Worm (Caenorhabditis elegans) whole organism, L1 larva: ENCODE results near the gene C54D10.4.

ENCODE experiments used
- Y116A8C.19 ChIP-seq: sonication (generic microtip); optimal IDR thresholded peaks from 2 replicates; lab custom pipeline; 2016; ENCODE audit warnings: missing compliant biosample characterization, missing genetic modification characterization, borderline replicate concordance
- aly-2 ChIP-seq: fragments of 150-350 bp; optimal IDR thresholded peaks from 2 replicates; lab custom pipeline; 2014; ENCODE audit warnings: missing biosample characterization, missing genetic modification characterization
- ama-1 ChIP-seq: fragments of 150-350 bp; optimal IDR thresholded peaks from 2 replicates; lab custom pipeline; 2014
- blmp-1 ChIP-seq: fragments of 150-350 bp; optimal IDR thresholded peaks from 2 replicates; lab custom pipeline; 2014; ENCODE audit warnings: missing biosample characterization, missing genetic modification characterization
- ceh-8 ChIP-seq: fragments of 200-800 bp; sonication (Bioruptor generic); optimal IDR thresholded peaks from 2 replicates; lab custom pipeline; 2018; ENCODE audit warnings: mild to moderate bottlenecking, missing genetic modification characterization, moderate library complexity, missing compliant biosample characterization
- ceh-82 ChIP-seq, 3 experiments: fragments of 150-350 bp in 1 of 3; sonication (generic microtip) in 2 of 3; optimal IDR thresholded peaks; 2 replicates each; lab custom pipeline; 2014 to 2017; ENCODE audit warnings: missing biosample characterization in 3 of 3, missing genetic modification characterization in 3 of 3
- ceh-88 ChIP-seq: fragments of 200-800 bp; sonication (Bioruptor generic); IDR thresholded peaks from 2 replicates; pipeline ENCODE4 v1.3.6; 2022; ENCODE audit warnings: missing genetic modification characterization, missing compliant biosample characterization
- efl-1 ChIP-seq, 4 experiments: fragments of 150-350 bp; optimal IDR thresholded peaks in 3 of 4; peaks in 1 of 4; 1 replicate in 1 of 4; 2 replicates in 3 of 4; lab custom pipeline; 2014; ENCODE audit warnings: missing biosample characterization in 2 of 4, missing genetic modification characterization in 2 of 4, missing genetic modification reagents in 2 of 4
- egl-27 ChIP-seq, 2 experiments: fragments of 150-350 bp in 1 of 2; sonication (generic microtip); optimal IDR thresholded peaks; 3 replicates each; lab custom pipeline; 2017 to 2018; ENCODE audit warnings: missing biosample characterization in 2 of 2, missing genetic modification characterization in 2 of 2, missing genetic modification reagents in 2 of 2
- ets-5 ChIP-seq: fragments of 200-800 bp; sonication (Bioruptor generic); IDR thresholded peaks from 2 replicates; pipeline ENCODE4 v1.3.6; 2022; ENCODE audit warnings: missing genetic modification characterization, missing compliant biosample characterization
- fkh-4 ChIP-seq: sonication (generic microtip); optimal IDR thresholded peaks from 2 replicates; lab custom pipeline; 2016; ENCODE audit warnings: missing compliant biosample characterization, missing genetic modification characterization, borderline replicate concordance
- fos-1 ChIP-seq: fragments of 150-350 bp; optimal IDR thresholded peaks from 2 replicates; lab custom pipeline; 2014; ENCODE audit warnings: missing biosample characterization, missing genetic modification characterization
- irx-1 ChIP-seq: sonication (generic microtip); optimal IDR thresholded peaks from 2 replicates; lab custom pipeline; 2016; ENCODE audit warnings: missing genetic modification characterization, missing compliant biosample characterization
- isw-1 ChIP-seq: fragments of 200-800 bp; sonication (Bioruptor generic); IDR thresholded peaks from 2 replicates; pipeline ENCODE4 v1.3.6; 2022; ENCODE audit warnings: missing genetic modification characterization, missing compliant biosample characterization
- jun-1 ChIP-seq: fragments of 150-350 bp; optimal IDR thresholded peaks from 2 replicates; lab custom pipeline; 2014; ENCODE audit warnings: missing biosample characterization, missing genetic modification reagents, missing genetic modification characterization
- lin-14 ChIP-seq: fragments of 200-800 bp; sonication (Bioruptor generic); optimal IDR thresholded peaks from 2 replicates; lab custom pipeline; 2018; ENCODE audit warnings: mild to moderate bottlenecking, missing genetic modification characterization, moderate library complexity, missing compliant biosample characterization
- lin-35 ChIP-seq, 2 experiments: fragments of 150-350 bp; optimal IDR thresholded peaks; 2 replicates each; lab custom pipeline; 2014; ENCODE audit warnings: missing biosample characterization in 2 of 2, missing genetic modification characterization in 2 of 2, missing genetic modification reagents in 2 of 2
- mab-9 ChIP-seq: fragments of 200-800 bp; sonication (Bioruptor generic); IDR thresholded peaks from 2 replicates; pipeline ENCODE4 v1.3.6; 2022; ENCODE audit warnings: missing genetic modification reagents, missing genetic modification characterization, missing compliant biosample characterization
- mdl-1 ChIP-seq, 2 experiments: fragments of 150-350 bp; optimal IDR thresholded peaks; 2 replicates each; lab custom pipeline; 2014 to 2017; ENCODE audit warnings: missing biosample characterization in 2 of 2, missing genetic modification characterization in 2 of 2, inconsistent platforms in 1 of 2
- nhr-11 ChIP-seq: fragments of 150-350 bp; optimal IDR thresholded peaks from 2 replicates; lab custom pipeline; 2014; ENCODE audit warnings: missing biosample characterization, missing genetic modification characterization
- nhr-71 ChIP-seq: sonication (generic microtip); optimal IDR thresholded peaks from 2 replicates; lab custom pipeline; 2016; ENCODE audit warnings: mild to moderate bottlenecking, missing genetic modification characterization, moderate library complexity, missing compliant biosample characterization
- nhr-76 ChIP-seq: sonication (generic microtip); optimal IDR thresholded peaks from 2 replicates; lab custom pipeline; 2017; ENCODE audit warnings: missing biosample characterization, missing genetic modification characterization
- nhr-84 ChIP-seq: sonication (generic microtip); optimal IDR thresholded peaks from 2 replicates; lab custom pipeline; 2017; ENCODE audit warnings: missing biosample characterization, missing genetic modification characterization
- nhr-85 ChIP-seq: sonication (generic microtip); peaks from one replicate; lab custom pipeline; 2016; ENCODE audit warnings: missing genetic modification characterization, inconsistent platforms, missing compliant biosample characterization
- pax-3 ChIP-seq: fragments of 200-800 bp; sonication (Bioruptor generic); optimal IDR thresholded peaks from 2 replicates; lab custom pipeline; 2018; ENCODE audit warnings: mild to moderate bottlenecking, missing genetic modification characterization, moderate library complexity, missing compliant biosample characterization
- pqm-1 ChIP-seq: sonication (generic microtip); optimal IDR thresholded peaks from 3 replicates; lab custom pipeline; 2017; ENCODE audit warnings: missing biosample characterization, missing genetic modification characterization
- sox-4 ChIP-seq: sonication (generic microtip); optimal IDR thresholded peaks from 2 replicates; lab custom pipeline; 2016; ENCODE audit warnings: missing genetic modification characterization, missing compliant biosample characterization
- sptf-1 ChIP-seq: fragments of 150-350 bp; optimal IDR thresholded peaks from 2 replicates; lab custom pipeline; 2014; ENCODE audit warnings: missing biosample characterization, missing genetic modification characterization
- sup-37 ChIP-seq: fragments of 200-800 bp; sonication (Bioruptor generic); optimal IDR thresholded peaks from 2 replicates; lab custom pipeline; 2018; ENCODE audit warnings: mild to moderate bottlenecking, missing genetic modification characterization, missing compliant biosample characterization
- swsn-7 ChIP-seq: sonication (generic microtip); optimal IDR thresholded peaks from 2 replicates; lab custom pipeline; 2016; ENCODE audit warnings: missing genetic modification characterization, missing compliant biosample characterization
- unc-130 ChIP-seq: fragments of 150-350 bp; optimal IDR thresholded peaks from 2 replicates; lab custom pipeline; 2017; ENCODE audit warnings: missing biosample characterization, missing genetic modification characterization, inconsistent platforms
- unc-86 ChIP-seq: sonication (generic microtip); optimal IDR thresholded peaks from 2 replicates; lab custom pipeline; 2016; ENCODE audit warnings: missing genetic modification characterization, missing compliant biosample characterization
- unc-98 ChIP-seq: fragments of 200-800 bp; sonication (Bioruptor generic); IDR thresholded peaks from 2 replicates; pipeline ENCODE4 v1.3.6; 2022; ENCODE audit warnings: missing genetic modification characterization, missing compliant biosample characterization
- vab-15 ChIP-seq: sonication (generic microtip); optimal IDR thresholded peaks from 2 replicates; lab custom pipeline; 2017; ENCODE audit warnings: missing genotype, mild to moderate bottlenecking, missing genetic modification characterization, missing compliant biosample characterization
- xbp-1 ChIP-seq: sonication (generic microtip); optimal IDR thresholded peaks from 2 replicates; lab custom pipeline; 2016; ENCODE audit warnings: missing genetic modification characterization, missing compliant biosample characterization
- ztf-4 ChIP-seq: fragments of 150-350 bp; optimal IDR thresholded peaks from 2 replicates; lab custom pipeline; 2014; ENCODE audit warnings: missing biosample characterization, missing genetic modification characterization

Gene C54D10.4

DNA sequence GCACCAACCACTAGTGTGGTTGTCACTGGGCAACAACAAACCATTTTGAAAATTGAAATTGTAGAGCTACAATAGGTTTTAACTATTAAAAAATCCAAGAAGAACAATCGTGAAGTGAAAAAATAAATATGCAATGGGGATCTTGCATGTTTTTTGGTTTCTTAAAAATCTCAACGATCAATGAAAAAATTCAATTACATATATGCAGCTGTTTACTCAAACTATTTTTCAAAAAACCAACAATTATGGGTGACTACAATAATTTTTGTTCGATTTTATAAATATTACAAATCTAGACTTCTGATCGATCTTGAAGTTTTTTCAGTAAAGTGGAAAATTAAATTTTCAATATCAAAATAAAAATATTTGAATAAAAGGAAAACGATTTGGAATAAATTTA lies 12.2 kb downstream of the C54D10.4 start, which contains the start of gene cdr-4:
Gene cdr-4, minus strand, starts transcription at position 101 of the 400 bp plus-strand sequence.
- TF ChIP-seq blmp-1 (tag; lab: Kevin White, UChicago) (no peak), nhr-71 (tag; lab: Kevin White, UChicago) (no peak), nhr-11 (tag; lab: Kevin White, UChicago) (no peak), Y116A8C.19 (tag; lab: Kevin White, UChicago) (no peak), ceh-8 (no peak), swsn-7 (no peak), lin-35 (GFP tag; optimal IDR thresholded peaks at IDR 0.05; lab: Kevin White, UChicago) (no peak)

DNA sequence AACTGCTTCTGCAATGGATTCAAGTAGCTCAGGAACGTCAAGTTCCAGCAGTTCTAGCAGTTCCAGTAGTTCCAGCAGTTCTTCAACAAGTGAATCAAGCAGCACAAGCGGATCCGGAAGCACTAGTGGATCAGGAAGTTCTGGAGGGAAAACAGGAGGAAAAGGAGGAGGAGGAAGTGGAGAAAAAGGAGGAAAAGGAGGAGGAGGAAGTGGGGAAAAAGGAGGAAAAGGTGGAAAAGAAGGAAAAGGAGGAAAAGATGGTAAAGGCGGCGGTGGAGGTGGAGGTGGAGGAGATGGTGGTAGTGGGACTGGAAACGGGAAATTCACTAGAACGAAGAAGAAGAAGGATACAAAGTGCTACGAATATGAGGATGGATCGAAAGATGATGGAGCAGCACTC lies 14.2 kb downstream of the C54D10.4 start:
- no peak for TF ChIP-seq aly-2
- TF ChIP-seq nhr-76 = no peak
- no peak for TF ChIP-seq unc-98 (GFP tag; lab: Robert Waterston, UW)
- no peak for TF ChIP-seq lin-14
- TF ChIP-seq jun-1 = no peak

- TF ChIP-seq xbp-1 (tag; lab: Kevin White, UChicago) (no peak), mab-9 (GFP tag; lab: Robert Waterston, UW) (no peak), sup-37 (GFP tag; lab: Kevin White, UChicago) (no peak), ztf-4 (tag; lab: Kevin White, UChicago) (no peak), pqm-1 (no peak), unc-130 (tag; lab: Kevin White, UChicago) (no peak), nhr-85 (no peak), nhr-84 (tag; lab: Kevin White, UChicago) (no peak), sox-4 (tag; lab: Kevin White, UChicago) (no peak), nhr-11 (tag; lab: Kevin White, UChicago) (no peak), isw-1 (GFP tag; lab: Robert Waterston, UW) (no peak), vab-15 (no peak)
These were observed 14.8 kb downstream of the C54D10.4 start, which contains the start of gene K01D12.10 for ce11 chrV:12405929-12406328. Gene K01D12.10 (plus strand): TSS chrV:12406229.

- TF ChIP-seq aly-2 (no peak), sptf-1 (tag; lab: Kevin White, UChicago) (no peak), pax-3 (tag; lab: Kevin White, UChicago) (no peak), ets-5 (no peak), pqm-1 (no peak), ama-1 (no peak), ceh-88 (GFP tag; lab: Robert Waterston, UW) (no peak), fos-1 (tag; lab: Kevin White, UChicago) (no peak), unc-86 (tag; lab: Kevin White, UChicago) (no peak), egl-27 (tag; optimal IDR thresholded peaks at IDR 0.05; lab: Kevin White, UChicago) (no peak), mdl-1 (tag; optimal IDR thresholded peaks at IDR 0.05; lab: Kevin White, UChicago) (no peak)
These were observed 16.2 kb downstream of the C54D10.4 start, which contains the start of gene K01D12.9 for ce11 chrV:12404544-12404943. Gene K01D12.9 (minus strand): TSS chrV:12404644.

DNA sequence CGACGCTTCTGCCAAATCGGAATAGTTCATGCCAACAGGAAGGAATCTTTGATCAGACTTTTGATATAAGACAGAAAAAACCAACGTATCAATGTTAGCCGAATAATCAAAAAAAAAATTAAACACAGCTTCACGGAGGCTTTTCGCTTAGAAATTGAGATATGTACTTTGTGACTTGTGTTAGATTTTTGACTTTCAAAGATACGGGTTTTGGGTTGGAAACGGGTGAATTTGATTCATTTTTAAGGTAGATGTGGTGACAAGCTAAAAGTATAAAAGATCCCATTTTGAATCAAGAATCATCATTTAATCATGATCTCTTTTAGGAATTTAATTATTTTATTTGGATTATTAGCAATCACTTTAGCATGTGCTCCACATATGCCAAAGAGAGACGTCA lies 18.4 kb downstream of the C54D10.4 start, which contains the start of gene K01D12.8:
Gene K01D12.8, plus strand, starts transcription at position 301 of the 400 bp plus-strand sequence.
- TF ChIP-seq fkh-4 = no peak

- TF ChIP-seq ztf-4 (tag; lab: Kevin White, UChicago) = no peak
- TF ChIP-seq nhr-11 (tag; lab: Kevin White, UChicago) = no peak
- no peak for TF ChIP-seq lin-35 (GFP tag; optimal IDR thresholded peaks at IDR 0.05; lab: Kevin White, UChicago)
- TF ChIP-seq efl-1 (optimal IDR thresholded peaks at IDR 0.05; lab: Kevin White, UChicago) = no peak
- no peak for TF ChIP-seq efl-1 (GFP tag; optimal IDR thresholded peaks at IDR 0.05 in 1 of 2; lab: Kevin White, UChicago)
- TF ChIP-seq irx-1 (tag; lab: Kevin White, UChicago) = no peak
- TF ChIP-seq unc-130 (tag; lab: Kevin White, UChicago) = no peak
- TF ChIP-seq ceh-82 (tag; optimal IDR thresholded peaks at IDR 0.05; lab: Kevin White, UChicago) = no peak
- no peak for TF ChIP-seq vab-15
- no peak for TF ChIP-seq nhr-84 (tag; lab: Kevin White, UChicago)
These were observed 19.4 kb downstream of the C54D10.4 start, which contains the start of gene K01D12.7 for ce11 chrV:12401383-12401782. Gene K01D12.7 (minus strand): TSS chrV:12401483.
